Fruit fly (Drosophila melanogaster) whole organism, adult: ENCODE results near the gene CG12986.

Source experiments
- CG11617 ChIP-seq: fragments of 200-800 bp; sonication (Bioruptor generic); optimal IDR thresholded peaks from 2 replicates; lab custom pipeline; 2017; ENCODE audit warnings: mild to moderate bottlenecking, missing biosample characterization, missing genetic modification reagents, missing genetic modification characterization
- CG12768 ChIP-seq: fragments of 200-800 bp; sonication (Bioruptor generic); optimal IDR thresholded peaks from 2 replicates; lab custom pipeline; 2017; ENCODE audit warnings: missing biosample characterization, missing genetic modification characterization, mild to moderate bottlenecking, moderate library complexity, missing genetic modification reagents
- CG14711 ChIP-seq: fragments of 200-800 bp; sonication (Bioruptor generic); optimal IDR thresholded peaks from 2 replicates; lab custom pipeline; 2018; ENCODE audit warnings: missing biosample characterization, mild to moderate bottlenecking, missing genetic modification characterization, moderate library complexity
- Crg-1 ChIP-seq: fragments of 200-800 bp; sonication (Bioruptor generic); optimal IDR thresholded peaks from 2 replicates; lab custom pipeline; 2016; ENCODE audit warnings: missing biosample characterization, missing genetic modification characterization
- Hr96 ChIP-seq: fragments of 200-800 bp; sonication (Bioruptor generic); optimal IDR thresholded peaks from 2 replicates; lab custom pipeline; 2016; ENCODE audit warnings: missing biosample characterization, missing genetic modification characterization
- Mnt ChIP-seq: fragments of 200-800 bp; sonication (Bioruptor generic); optimal IDR thresholded peaks from 2 replicates; lab custom pipeline; 2016; ENCODE audit warnings: missing biosample characterization, mild to moderate bottlenecking, missing genetic modification characterization

dm6 chrX:17841923-17842322 lies 22.4 kb upstream of the CG12986 start, which contains the start of gene Taf9:
- TF ChIP-seq Crg-1 (peak; percentile 26), Mnt (GFP tag; lab: Kevin White, UChicago) (peak; percentile 23), CG12768 (GFP tag; lab: Kevin White, UChicago) (no peak), CG11617 (no peak), Hr96 (GFP tag; lab: Kevin White, UChicago) (no peak), CG14711 (tag; lab: Kevin White, UChicago) (peak; percentile 36)
